Fruit fly (Drosophila melanogaster) whole organism, prepupa: ENCODE measurements around the gene CG14054.

Experiments used
- CG10631 ChIP-seq: fragments of 200-800 bp; sonication (Bioruptor generic); optimal IDR thresholded peaks from 2 replicates; lab custom pipeline; 2016; ENCODE audit warnings: missing biosample characterization, missing genetic modification characterization
- CG32006 ChIP-seq: fragments of 200-800 bp; sonication (Bioruptor generic); optimal IDR thresholded peaks from 3 replicates; lab custom pipeline; 2017; ENCODE audit warnings: missing biosample characterization, mild to moderate bottlenecking, missing genetic modification characterization
- CG6163 ChIP-seq: fragments of 200-800 bp; sonication (Bioruptor generic); IDR thresholded peaks from 3 replicates; pipeline ENCODE4 v1.3.6; 2022; ENCODE audit warnings: missing biosample characterization, missing genetic modification characterization
- CG6854 ChIP-seq: fragments of 200-800 bp; sonication (Bioruptor generic); optimal IDR thresholded peaks from 2 replicates; lab custom pipeline; 2017; ENCODE audit warnings: missing biosample characterization, mild to moderate bottlenecking, missing genetic modification characterization
- CG8119 ChIP-seq: fragments of 200-800 bp; sonication (Bioruptor generic); IDR thresholded peaks from 3 replicates; pipeline ENCODE4 v1.3.6; 2022; ENCODE audit warnings: missing biosample characterization, missing genetic modification characterization
- CG8319 ChIP-seq: fragments of 200-800 bp; sonication (Bioruptor generic); optimal IDR thresholded peaks from 3 replicates; lab custom pipeline; 2016; ENCODE audit warnings: missing biosample characterization, missing genetic modification characterization
- Lpt ChIP-seq: fragments of 200-800 bp; sonication (Bioruptor generic); optimal IDR thresholded peaks from 3 replicates; lab custom pipeline; 2016; ENCODE audit warnings: missing biosample characterization, missing genetic modification characterization
- OdsH ChIP-seq: fragments of 200-800 bp; sonication (Bioruptor generic); optimal IDR thresholded peaks from 3 replicates; lab custom pipeline; 2016; ENCODE audit warnings: missing biosample characterization, missing genetic modification characterization
- salr ChIP-seq, 2 experiments: fragments of 200-800 bp; sonication (Bioruptor generic); optimal IDR thresholded peaks; 3 replicates each; lab custom pipeline; 2016 to 2018; ENCODE audit warnings: missing biosample characterization in 2 of 2, missing genetic modification characterization in 2 of 2, mild to moderate bottlenecking in 1 of 2

dm6 chrX:2036383-2036782 is 29.8 kb downstream of the CG14054 start:
- TF ChIP-seq CG10631 (GFP tag; lab: Kevin White, UChicago) (no peak), CG8119 (GFP tag; lab: Robert Waterston, UW) (no peak), CG6163 (GFP tag; lab: Robert Waterston, UW) (peak; percentile 37; the same call in 1 of the 3 replicates), Lpt (GFP tag; lab: Kevin White, UChicago) (no peak), CG32006 (GFP tag; lab: Kevin White, UChicago) (no peak), CG8319 (no peak), CG6854 (GFP tag; lab: Kevin White, UChicago) (peak; percentile 53), salr (GFP tag; optimal IDR thresholded peaks at IDR 0.05; lab: Kevin White, UChicago) (no peak), OdsH (no peak)
